Fruit fly (Drosophila melanogaster): Measurements from ENCODE around the gene CG14903.

- TF ChIP-seq CG8478 (optimal IDR thresholded peaks at IDR 0.05) (no peak), CTCF (optimal IDR thresholded peaks at IDR 0.05) (no peak)
Observed at dm6 chr3R:16528429-16528828, 45.1 kb downstream of the CG14903 start.

Data from S2 (cell line).